Fruit fly (Drosophila melanogaster) Kc167 (cell line): ENCODE measurements around the gene Nak.

Experiments used
- Myc ChIP-seq: fragments of >200 bp; optimal IDR thresholded peaks from 2 replicates; lab custom pipeline; 2017; ENCODE audit warnings: missing external identifiers
- Sin3A ChIP-seq: fragments of >200 bp; optimal IDR thresholded peaks from 2 replicates; lab custom pipeline; 2018; ENCODE audit warnings: missing external identifiers
- h ChIP-seq: fragments of >200 bp; optimal IDR thresholded peaks from 3 replicates; lab custom pipeline; 2018; ENCODE audit warnings: missing external identifiers
- insv ChIP-seq: fragments of >200 bp; optimal IDR thresholded peaks from 3 replicates; lab custom pipeline; 2018; ENCODE audit warnings: missing external identifiers
- psq ChIP-seq: fragments of >200 bp; optimal IDR thresholded peaks from 2 replicates; lab custom pipeline; 2017; ENCODE audit warnings: missing external identifiers
- ttk ChIP-seq: sonication (Bioruptor generic); optimal IDR thresholded peaks from 2 replicates; lab custom pipeline; 2017; ENCODE audit warnings: missing external identifiers

DNA sequence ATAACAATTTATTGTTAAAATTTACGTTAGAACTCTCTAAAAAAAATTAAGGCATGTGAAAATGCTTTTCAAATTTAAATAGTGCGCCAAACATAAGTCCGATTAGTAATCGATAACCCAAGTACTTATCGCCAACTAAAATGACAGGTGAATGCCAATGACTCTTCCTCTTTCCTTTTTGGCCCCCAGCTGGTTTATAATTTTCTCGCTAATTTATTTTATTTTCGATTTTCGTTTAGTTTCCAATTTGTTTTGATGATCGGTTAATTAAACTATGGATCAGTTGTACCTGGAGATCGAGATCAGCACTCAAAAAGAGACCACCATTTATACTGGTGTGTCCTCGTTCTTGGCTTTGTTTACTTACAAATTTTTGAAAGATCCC, 19.8 kb downstream of the Nak start, which contains the start of gene CG10428:
- no peak for TF ChIP-seq insv
- no peak for TF ChIP-seq h (lab: Kevin White, UChicago)
- TF ChIP-seq psq = no peak
- no peak for TF ChIP-seq Myc (lab: Kevin White, UChicago)
- no peak for TF ChIP-seq ttk (lab: Kevin White, UChicago)
- no peak for TF ChIP-seq Sin3A (lab: Kevin White, UChicago)
